Fruit fly (Drosophila melanogaster): ENCODE results near the gene hep.

Gene hep

dm6 chrX:13135702-13136101, 45.5 kb upstream of the hep start (continued):
- TF ChIP-seq p53 (GFP tag; optimal IDR thresholded peaks at IDR 0.05) (no peak), B-H1 (GFP tag; IDR thresholded peaks at IDR 0.05) (peak; percentile 16; the same call in 1 of the 3 replicates), NK7.1 (GFP tag; optimal IDR thresholded peaks at IDR 0.05) (no peak), Max (GFP tag; optimal IDR thresholded peaks at IDR 0.05) (peak; percentile 11), CG31365 (tag; optimal IDR thresholded peaks at IDR 0.05) (no peak), CG17568 (GFP tag; optimal IDR thresholded peaks at IDR 0.05) (peak; percentile 13), HLH3B (GFP tag; IDR thresholded peaks at IDR 0.05) (peak; percentile 71), H2.0 (GFP tag; IDR thresholded peaks at IDR 0.05) (peak; percentile 37; the same call in 1 of the 2 replicates), fd3F (GFP tag; optimal IDR thresholded peaks at IDR 0.05) (no peak), ap (GFP tag; IDR thresholded peaks at IDR 0.05) (peak; percentile 29; the same call in 1 of the 2 replicates), pb (GFP tag; optimal IDR thresholded peaks at IDR 0.05) (peak; percentile 24), sima (GFP tag; optimal IDR thresholded peaks at IDR 0.05) (no peak), Nf-YB (GFP tag; optimal IDR thresholded peaks at IDR 0.05) (peak; percentile 9), CG17361 (GFP tag; IDR thresholded peaks at IDR 0.05) (peak; percentile 64), tup (GFP tag; optimal IDR thresholded peaks at IDR 0.05) (no peak), Atf6 (GFP tag; IDR thresholded peaks at IDR 0.05) (peak; percentile 43; the same call in 1 of the 2 replicates), kay (GFP tag; optimal IDR thresholded peaks at IDR 0.05) (peak; percentile 19), CG9727 (GFP tag; optimal IDR thresholded peaks at IDR 0.05) (peak; percentile 38), ATbp (GFP tag; optimal IDR thresholded peaks at IDR 0.05) (peak; percentile 59), ssp (GFP tag; IDR thresholded peaks at IDR 0.05) (peak; percentile 33; the same call in 1 of the 2 replicates), CG7786 (GFP tag; optimal IDR thresholded peaks at IDR 0.05) (peak; percentile 37), CG1832 (GFP tag; optimal IDR thresholded peaks at IDR 0.05) (no peak), CG9876 (GFP tag; optimal IDR thresholded peaks at IDR 0.05) (no peak), CG6683 (GFP tag; optimal IDR thresholded peaks at IDR 0.05) (no peak), CG7271 (tag; optimal IDR thresholded peaks at IDR 0.05) (no peak), sim (GFP tag; IDR thresholded peaks at IDR 0.05) (peak; percentile 40; the same call in 1 of the 2 replicates), Mad (GFP tag; optimal IDR thresholded peaks at IDR 0.05) (no peak), ems (GFP tag; optimal IDR thresholded peaks at IDR 0.05) (peak; percentile 54), CG12236 (GFP tag; optimal IDR thresholded peaks at IDR 0.05) (no peak), CG17186 (GFP tag; optimal IDR thresholded peaks at IDR 0.05) (no peak), Sox102F (GFP tag; optimal IDR thresholded peaks at IDR 0.05) (peak; percentile 85), sens (GFP tag) (peak; percentile 90), CG5180 (GFP tag; optimal IDR thresholded peaks at IDR 0.05) (peak; percentile 50), knrl (GFP tag; IDR thresholded peaks at IDR 0.05; ENCODE audit: partially characterized antibody) (no peak), stc (GFP tag; IDR thresholded peaks at IDR 0.05) (peak; percentile 67; the same call in 1 of the 2 replicates), CG2129 (GFP tag; IDR thresholded peaks at IDR 0.05; ENCODE audit: partially characterized antibody) (no peak), Hsf (GFP tag; optimal IDR thresholded peaks at IDR 0.05) (peak; percentile 39), eve (GFP tag; optimal IDR thresholded peaks at IDR 0.05) (peak in 1 of 2 experiments; percentile 86), BtbVII (GFP tag; optimal IDR thresholded peaks at IDR 0.05) (no peak), CG4360 (GFP tag; IDR thresholded peaks at IDR 0.05) (no peak; the same call in 1 of the 2 replicates), caup (GFP tag; optimal IDR thresholded peaks at IDR 0.05; ENCODE audit: severe bottlenecking) (peak; percentile 20), Atf-2 (GFP tag; optimal IDR thresholded peaks at IDR 0.05) (peak; percentile 39), hbn (GFP tag; IDR thresholded peaks at IDR 0.05; ENCODE audit: partially characterized antibody) (no peak), Pdp1 (GFP tag; optimal IDR thresholded peaks at IDR 0.05) (peak; percentile 33 to 44), CG3065 (GFP tag; optimal IDR thresholded peaks at IDR 0.05) (no peak), sd (tag; optimal IDR thresholded peaks at IDR 0.05) (no peak), Neu2 (GFP tag; optimal IDR thresholded peaks at IDR 0.05; ENCODE audit: borderline replicate concordance) (no peak), Blimp-1 (GFP tag; optimal IDR thresholded peaks at IDR 0.05) (peak; percentile 57), unc-4 (GFP tag; IDR thresholded peaks at IDR 0.05; ENCODE audit: partially characterized antibody) (no peak), CG32767 (GFP tag; IDR thresholded peaks at IDR 0.05) (no peak)

Measured in whole organism, embryonic.